Fruit fly (Drosophila melanogaster) whole organism, embryonic: ENCODE data around the gene CG5568.

Source experiments
- CG1024 ChIP-seq: fragments of 200-800 bp; sonication (Bioruptor generic); IDR thresholded peaks from 2 replicates; pipeline ENCODE4 v1.3.6; 2022; ENCODE audit warnings: missing biosample characterization, missing genetic modification characterization
- CG12744 ChIP-seq: fragments of 200-800 bp; sonication (Bioruptor generic); optimal IDR thresholded peaks from 2 replicates; lab custom pipeline; 2016; ENCODE audit warnings: missing biosample characterization, missing genetic modification characterization
- CG13287 ChIP-seq: fragments of 200-800 bp; sonication (Bioruptor generic); IDR thresholded peaks from 2 replicates; pipeline ENCODE4 v1.3.6; 2022; ENCODE audit warnings: missing biosample characterization, missing genetic modification characterization; ENCODE audit not compliant: partially characterized antibody
- CG14710 ChIP-seq: fragments of 200-800 bp; sonication (Bioruptor generic); optimal IDR thresholded peaks from 3 replicates; lab custom pipeline; 2019; ENCODE audit warnings: missing biosample characterization, mild to moderate bottlenecking, missing genetic modification characterization, moderate library complexity
- CG15269 ChIP-seq: fragments of 200-800 bp; sonication (Bioruptor generic); optimal IDR thresholded peaks from 2 replicates; lab custom pipeline; 2018; ENCODE audit warnings: missing biosample characterization, mild to moderate bottlenecking, missing genetic modification characterization, moderate library complexity
- CG15479 ChIP-seq: fragments of 200-800 bp; sonication (Bioruptor generic); optimal IDR thresholded peaks from 3 replicates; lab custom pipeline; 2019; ENCODE audit warnings: missing biosample characterization, mild to moderate bottlenecking, missing genetic modification characterization, moderate library complexity
- CG15514 ChIP-seq: fragments of 200-800 bp; sonication (Bioruptor generic); optimal IDR thresholded peaks from 3 replicates; lab custom pipeline; 2017; ENCODE audit warnings: missing biosample characterization, missing genetic modification characterization, mild to moderate bottlenecking, moderate library complexity, missing genetic modification reagents
- CG17361 ChIP-seq: fragments of 200-800 bp; sonication (Bioruptor generic); IDR thresholded peaks from 3 replicates; pipeline ENCODE4 v1.3.6; 2022; ENCODE audit warnings: missing biosample characterization, missing genetic modification characterization
- CG17568 ChIP-seq: fragments of 200-800 bp; sonication (Bioruptor generic); optimal IDR thresholded peaks from 2 replicates; lab custom pipeline; 2018; ENCODE audit warnings: missing biosample characterization, mild to moderate bottlenecking, missing genetic modification characterization, moderate library complexity
- CG17612 ChIP-seq: fragments of 200-800 bp; sonication (Bioruptor generic); IDR thresholded peaks from 2 replicates; pipeline ENCODE4 v1.3.6; 2022; ENCODE audit warnings: missing biosample characterization, missing genetic modification characterization
- CG18011 ChIP-seq: fragments of 200-800 bp; sonication (Bioruptor generic); optimal IDR thresholded peaks from 2 replicates; lab custom pipeline; 2017; ENCODE audit warnings: missing biosample characterization, missing genetic modification characterization, mild to moderate bottlenecking, moderate library complexity, missing genotype
- CG18476 ChIP-seq: fragments of 200-800 bp; sonication (Bioruptor generic); optimal IDR thresholded peaks from 2 replicates; lab custom pipeline; 2016; ENCODE audit warnings: missing biosample characterization, mild to moderate bottlenecking, missing genetic modification characterization
- CG18619 ChIP-seq: fragments of 200-800 bp; sonication (Bioruptor generic); optimal IDR thresholded peaks from 3 replicates; lab custom pipeline; 2017; ENCODE audit warnings: missing biosample characterization, mild to moderate bottlenecking, missing genetic modification characterization
- CG31365 ChIP-seq: fragments of 200-800 bp; sonication (Bioruptor generic); optimal IDR thresholded peaks from 2 replicates; lab custom pipeline; 2018; ENCODE audit warnings: missing biosample characterization, mild to moderate bottlenecking, missing genetic modification characterization
- CG31388 ChIP-seq: fragments of 200-800 bp; sonication (Bioruptor generic); optimal IDR thresholded peaks from 2 replicates; lab custom pipeline; 2016; ENCODE audit warnings: missing biosample characterization, missing genetic modification characterization
- CG4707 ChIP-seq: fragments of 200-800 bp; sonication (Bioruptor generic); optimal IDR thresholded peaks from 2 replicates; lab custom pipeline; 2018; ENCODE audit warnings: missing biosample characterization, mild to moderate bottlenecking, missing genetic modification characterization, moderate library complexity
- CG6272 ChIP-seq: fragments of 200-800 bp; sonication (Bioruptor generic); IDR thresholded peaks from 2 replicates; pipeline ENCODE4 v1.3.6; 2022; ENCODE audit warnings: missing biosample characterization, missing genetic modification characterization
- CG7928 ChIP-seq: fragments of 200-800 bp; sonication (Bioruptor generic); optimal IDR thresholded peaks from 2 replicates; lab custom pipeline; 2017; ENCODE audit warnings: missing biosample characterization, mild to moderate bottlenecking, missing genetic modification characterization
- CG8388 ChIP-seq: fragments of 200-800 bp; sonication (Bioruptor generic); optimal IDR thresholded peaks from 2 replicates; lab custom pipeline; 2019; ENCODE audit warnings: missing biosample characterization, mild to moderate bottlenecking, missing genetic modification characterization, moderate library complexity
- D19A ChIP-seq: fragments of 200-800 bp; optimal IDR thresholded peaks from 3 replicates; lab custom pipeline; 2019; ENCODE audit warnings: missing biosample characterization, mild to moderate bottlenecking, missing genetic modification characterization, moderate library complexity
- Doc2 ChIP-seq: fragments of 200-800 bp; sonication (Bioruptor generic); IDR thresholded peaks from 2 replicates; pipeline ENCODE4 v1.3.6; 2022; ENCODE audit warnings: missing biosample characterization, missing genetic modification characterization
- ERR ChIP-seq: fragments of 200-800 bp; sonication (Bioruptor generic); optimal IDR thresholded peaks from 2 replicates; lab custom pipeline; 2016; ENCODE audit warnings: missing biosample characterization, missing genetic modification characterization
- H15 ChIP-seq: fragments of 200-800 bp; sonication (Bioruptor generic); IDR thresholded peaks from 3 replicates; pipeline ENCODE4 v1.3.6; 2022; ENCODE audit warnings: missing biosample characterization, missing genetic modification characterization
- HmgZ ChIP-seq: fragments of 200-800 bp; sonication (Bioruptor generic); optimal IDR thresholded peaks from 2 replicates; lab custom pipeline; 2018; ENCODE audit warnings: missing biosample characterization, mild to moderate bottlenecking, missing genetic modification characterization
- Hsf ChIP-seq: fragments of 200-800 bp; sonication (Bioruptor generic); optimal IDR thresholded peaks from 3 replicates; lab custom pipeline; 2016; ENCODE audit warnings: missing biosample characterization, missing genetic modification characterization
- Lim3 ChIP-seq: fragments of 200-800 bp; sonication (Bioruptor generic); IDR thresholded peaks from 2 replicates; pipeline ENCODE4 v1.3.6; 2022; ENCODE audit warnings: missing biosample characterization, missing genetic modification characterization
- Mad ChIP-seq: fragments of 200-800 bp; sonication (Bioruptor generic); optimal IDR thresholded peaks from 2 replicates; lab custom pipeline; 2016; ENCODE audit warnings: missing biosample characterization, missing genetic modification characterization
- Mes4 ChIP-seq: fragments of 200-800 bp; sonication (Bioruptor generic); optimal IDR thresholded peaks from 2 replicates; lab custom pipeline; 2016; ENCODE audit warnings: missing biosample characterization, missing genetic modification characterization
- NC2α ChIP-seq: fragments of 200-800 bp; sonication (Bioruptor generic); optimal IDR thresholded peaks from 2 replicates; lab custom pipeline; 2016; ENCODE audit warnings: missing biosample characterization, missing genetic modification characterization
- Optix ChIP-seq: fragments of 200-800 bp; sonication (Bioruptor generic); IDR thresholded peaks from 3 replicates; pipeline ENCODE4 v1.3.6; 2022; ENCODE audit warnings: missing biosample characterization, missing genetic modification characterization
- Sry-δ ChIP-seq: fragments of 200-800 bp; sonication (Bioruptor generic); optimal IDR thresholded peaks from 2 replicates; lab custom pipeline; 2016; ENCODE audit warnings: missing biosample characterization, missing genetic modification characterization
- Stat92E ChIP-seq, 3 experiments: fragments of >200 bp in 2 of 3; fragments of 200-800 bp in 1 of 3; sonication (Bioruptor generic) in 1 of 3; optimal IDR thresholded peaks; 2 replicates each; lab custom pipeline; 2017 to 2019; ENCODE audit warnings: missing biosample characterization in 3 of 3, missing genetic modification characterization in 3 of 3, mild to moderate bottlenecking in 1 of 3, moderate library complexity in 1 of 3
- Vsx1 ChIP-seq: fragments of 200-800 bp; sonication (Bioruptor generic); optimal IDR thresholded peaks from 2 replicates; lab custom pipeline; 2017; ENCODE audit warnings: missing biosample characterization, mild to moderate bottlenecking, missing genetic modification characterization, missing genetic modification reagents
- YL-1 ChIP-seq: fragments of 200-800 bp; sonication (Bioruptor generic); optimal IDR thresholded peaks from 3 replicates; lab custom pipeline; 2017; ENCODE audit warnings: missing biosample characterization, mild to moderate bottlenecking, missing genetic modification characterization
- abd-A ChIP-seq: fragments of 200-800 bp; sonication (Bioruptor generic); optimal IDR thresholded peaks from 3 replicates; lab custom pipeline; 2019; ENCODE audit warnings: missing biosample characterization, mild to moderate bottlenecking, missing genetic modification characterization, moderate library complexity
- al ChIP-seq: fragments of 200-800 bp; sonication (Bioruptor generic); IDR thresholded peaks from 2 replicates; pipeline ENCODE4 v1.3.6; 2022; ENCODE audit warnings: missing biosample characterization, missing genetic modification characterization
- bbx ChIP-seq: fragments of 200-800 bp; sonication (Bioruptor generic); IDR thresholded peaks from 2 replicates; pipeline ENCODE4 v1.3.6; 2022; ENCODE audit warnings: missing biosample characterization, missing genetic modification characterization; ENCODE audit not compliant: partially characterized antibody
- br ChIP-seq: fragments of >200 bp; optimal IDR thresholded peaks from 2 replicates; lab custom pipeline; 2017
- chm ChIP-seq: fragments of 200-800 bp; sonication (Bioruptor generic); IDR thresholded peaks from 2 replicates; pipeline ENCODE4 v1.3.6; 2022; ENCODE audit warnings: missing biosample characterization, missing genetic modification characterization
- disco-r ChIP-seq: fragments of 200-800 bp; sonication (Bioruptor generic); optimal IDR thresholded peaks from 2 replicates; lab custom pipeline; 2016; ENCODE audit warnings: missing biosample characterization, missing genetic modification characterization
- dm ChIP-seq: fragments of 200-800 bp; sonication (Bioruptor generic); optimal IDR thresholded peaks from 3 replicates; lab custom pipeline; 2016; ENCODE audit warnings: missing biosample characterization, missing genetic modification characterization
- eve ChIP-seq, 2 experiments: fragments of >200 bp; optimal IDR thresholded peaks; 2 replicates each; lab custom pipeline; 2017; ENCODE audit warnings: missing biosample characterization in 2 of 2, missing genetic modification characterization in 2 of 2
- gro ChIP-seq: fragments of 200-800 bp; sonication (Bioruptor generic); optimal IDR thresholded peaks from 2 replicates; lab custom pipeline; 2016; ENCODE audit warnings: missing biosample characterization, missing genetic modification characterization
- gsb-n ChIP-seq: fragments of 200-800 bp; sonication (Bioruptor generic); optimal IDR thresholded peaks from 3 replicates; lab custom pipeline; 2018; ENCODE audit warnings: missing biosample characterization, mild to moderate bottlenecking, missing genetic modification characterization
- lilli ChIP-seq: fragments of 200-800 bp; sonication (Bioruptor generic); optimal IDR thresholded peaks from 3 replicates; lab custom pipeline; 2016; ENCODE audit warnings: missing biosample characterization, missing genetic modification characterization
- mirr ChIP-seq: fragments of 200-800 bp; sonication (Bioruptor generic); optimal IDR thresholded peaks from 3 replicates; lab custom pipeline; 2018; ENCODE audit warnings: missing biosample characterization, mild to moderate bottlenecking, missing genetic modification characterization
- psq ChIP-seq: fragments of 200-800 bp; sonication (Bioruptor generic); optimal IDR thresholded peaks from 2 replicates; lab custom pipeline; 2017; ENCODE audit warnings: missing biosample characterization, missing genetic modification characterization
- rib ChIP-seq: fragments of 200-800 bp; sonication (Bioruptor generic); IDR thresholded peaks from 2 replicates; pipeline ENCODE4 v1.3.6; 2022; ENCODE audit warnings: missing biosample characterization, missing genetic modification characterization
- sc ChIP-seq, 3 experiments: fragments of >200 bp in 2 of 3; fragments of 200-800 bp in 1 of 3; sonication (Bioruptor generic) in 1 of 3; optimal IDR thresholded peaks; 2 replicates in 2 of 3; 3 replicates in 1 of 3; lab custom pipeline; 2017; ENCODE audit warnings: mild to moderate bottlenecking in 1 of 3, missing biosample characterization in 1 of 3, missing genetic modification characterization in 1 of 3, missing genetic modification reagents in 1 of 3
- sens-2 ChIP-seq: fragments of 200-800 bp; sonication (Bioruptor generic); IDR thresholded peaks from 2 replicates; pipeline ENCODE4 v1.3.6; 2022; ENCODE audit warnings: missing biosample characterization, missing genetic modification characterization
- stwl ChIP-seq: fragments of 200-800 bp; sonication (Bioruptor generic); optimal IDR thresholded peaks from 3 replicates; lab custom pipeline; 2018; ENCODE audit warnings: missing biosample characterization, mild to moderate bottlenecking, missing genetic modification characterization, moderate library complexity
- zen ChIP-seq: fragments of 200-800 bp; sonication (Bioruptor generic); optimal IDR thresholded peaks from 3 replicates; lab custom pipeline; 2018; ENCODE audit warnings: missing biosample characterization, mild to moderate bottlenecking, missing genetic modification characterization, moderate library complexity

CG5568 gene

DNA sequence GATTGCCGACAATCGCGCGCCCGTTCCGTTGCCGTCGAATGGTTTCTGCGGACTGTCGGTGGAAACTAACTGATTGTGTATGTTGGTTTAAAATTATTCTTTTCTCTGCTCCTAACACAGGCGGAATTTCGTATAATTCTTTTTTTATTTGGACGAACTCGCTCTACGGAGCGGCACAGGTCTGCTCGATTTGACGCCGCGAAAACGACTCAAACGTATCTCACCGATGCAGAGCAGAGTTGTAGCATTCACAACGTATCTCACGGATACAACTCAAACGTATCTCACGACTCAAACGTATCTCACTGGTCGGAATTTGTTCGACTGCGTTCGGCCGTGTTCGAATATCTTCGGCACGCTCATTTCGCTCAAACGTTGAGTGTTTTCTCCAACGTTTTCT lies 25.8 kb upstream of the CG5568 start, which contains the start of gene vn:
Gene vn (minus strand): TSS at position 199 of the 400 bp plus-strand sequence.
- TF ChIP-seq CG15479 (GFP tag; lab: Kevin White, UChicago): no peak
- TF ChIP-seq CG6272 (GFP tag; lab: Robert Waterston, UW): no peak
- no peak for TF ChIP-seq zen
- no peak for TF ChIP-seq Optix (GFP tag; lab: Robert Waterston, UW)
- no peak for TF ChIP-seq sc (optimal IDR thresholded peaks at IDR 0.05; lab: Kevin White, UChicago)
- TF ChIP-seq sc (GFP tag; optimal IDR thresholded peaks at IDR 0.05; lab: Kevin White, UChicago): no peak
- no peak for TF ChIP-seq gro
- TF ChIP-seq NC2α (GFP tag; lab: Kevin White, UChicago): no peak
- no peak for TF ChIP-seq Sry-δ
- TF ChIP-seq CG1024 (GFP tag; lab: Robert Waterston, UW): no peak
- no peak for TF ChIP-seq CG17612 (GFP tag; lab: Robert Waterston, UW)
- no peak for TF ChIP-seq CG18476 (GFP tag; lab: Kevin White, UChicago)
- no peak for TF ChIP-seq CG8388 (GFP tag; lab: Kevin White, UChicago)
- TF ChIP-seq Lim3 (GFP tag; lab: Robert Waterston, UW): no peak
- TF ChIP-seq chm (GFP tag; lab: Robert Waterston, UW): peak; percentile 78
- no peak for TF ChIP-seq eve (GFP tag; optimal IDR thresholded peaks at IDR 0.05; lab: Kevin White, UChicago)
- TF ChIP-seq CG4707 (GFP tag; lab: Kevin White, UChicago): no peak
- TF ChIP-seq CG14710 (tag; lab: Kevin White, UChicago): no peak
- TF ChIP-seq br (lab: Kevin White, UChicago): no peak
- TF ChIP-seq CG31365 (tag; lab: Kevin White, UChicago): no peak
- no peak for TF ChIP-seq ERR (GFP tag; lab: Kevin White, UChicago)
- no peak for TF ChIP-seq CG18011 (GFP tag; lab: Kevin White, UChicago)
- no peak for TF ChIP-seq stwl (tag; lab: Kevin White, UChicago)
- TF ChIP-seq CG17568 (GFP tag; lab: Kevin White, UChicago): no peak
- no peak for TF ChIP-seq CG18619
- no peak for TF ChIP-seq Vsx1 (GFP tag; lab: Kevin White, UChicago)
- TF ChIP-seq bbx (GFP tag; lab: Robert Waterston, UW): peak; percentile 76
- no peak for TF ChIP-seq CG17361 (GFP tag; lab: Robert Waterston, UW)
- TF ChIP-seq mirr (GFP tag; lab: Kevin White, UChicago): no peak
- no peak for TF ChIP-seq al (GFP tag; lab: Robert Waterston, UW)
- no peak for TF ChIP-seq sens-2 (GFP tag; lab: Robert Waterston, UW)
- TF ChIP-seq CG13287 (GFP tag; lab: Robert Waterston, UW): peak; percentile 66
- TF ChIP-seq HmgZ (tag; lab: Kevin White, UChicago): peak; percentile 17
- no peak for TF ChIP-seq lilli (GFP tag; lab: Kevin White, UChicago)
- TF ChIP-seq Doc2 (GFP tag; lab: Robert Waterston, UW): no peak
- no peak for TF ChIP-seq CG31388 (GFP tag; lab: Kevin White, UChicago)
- no peak for TF ChIP-seq Hsf (GFP tag; lab: Kevin White, UChicago)
- TF ChIP-seq psq (GFP tag; lab: Kevin White, UChicago): no peak
- no peak for TF ChIP-seq CG12744 (GFP tag; lab: Kevin White, UChicago)
- no peak for TF ChIP-seq Mes4 (GFP tag; lab: Kevin White, UChicago)
- no peak for TF ChIP-seq dm
- no peak for TF ChIP-seq H15 (GFP tag; lab: Robert Waterston, UW)
- TF ChIP-seq gsb-n: no peak
- no peak for TF ChIP-seq CG15514 (GFP tag; lab: Kevin White, UChicago)
- peak; percentile 43 for TF ChIP-seq D19A
- no peak for TF ChIP-seq abd-A (tag; lab: Kevin White, UChicago)
- no peak for TF ChIP-seq CG7928 (GFP tag; lab: Kevin White, UChicago)
- TF ChIP-seq Mad: no peak
- TF ChIP-seq YL-1 (GFP tag; lab: Kevin White, UChicago): no peak
- TF ChIP-seq disco-r (GFP tag; lab: Kevin White, UChicago): no peak
- TF ChIP-seq rib: no peak
- peak in 1 of 3 experiments; percentile 31 for TF ChIP-seq Stat92E (GFP tag; optimal IDR thresholded peaks at IDR 0.05; lab: Kevin White, UChicago)
- no peak for TF ChIP-seq CG15269 (tag; lab: Kevin White, UChicago)
